Worm (Caenorhabditis elegans) whole organism, early embryonic: ENCODE results near the gene C15B12.9.

Experiments used
- aly-1 ChIP-seq: sonication (generic microtip); optimal IDR thresholded peaks from 2 replicates; lab custom pipeline; 2016; ENCODE audit warnings: missing genetic modification characterization, missing compliant biosample characterization
- ama-1 ChIP-seq: fragments of 150-350 bp; optimal IDR thresholded peaks from 2 replicates; lab custom pipeline; 2014
- ceh-13 ChIP-seq: fragments of 200-800 bp; sonication (Bioruptor generic); optimal IDR thresholded peaks from 2 replicates; lab custom pipeline; 2018; ENCODE audit warnings: mild to moderate bottlenecking, missing genetic modification characterization, missing compliant biosample characterization
- ets-7 ChIP-seq: sonication (generic microtip); optimal IDR thresholded peaks from 2 replicates; lab custom pipeline; 2016; ENCODE audit warnings: missing genotype, missing genetic modification characterization, missing compliant biosample characterization
- flt-1 ChIP-seq: fragments of 200-800 bp; sonication (Bioruptor generic); IDR thresholded peaks from 2 replicates; pipeline ENCODE4 v1.3.6; 2022; ENCODE audit warnings: missing genetic modification characterization, missing compliant biosample characterization
- hmg-4 ChIP-seq: fragments of 200-800 bp; sonication (Bioruptor generic); optimal IDR thresholded peaks from 2 replicates; lab custom pipeline; 2018; ENCODE audit warnings: mild to moderate bottlenecking, missing genetic modification characterization, missing compliant biosample characterization
- pes-1 ChIP-seq: fragments of 200-800 bp; sonication (Bioruptor generic); IDR thresholded peaks from 2 replicates; pipeline ENCODE4 v1.3.6; 2022; ENCODE audit warnings: missing genetic modification reagents, missing genetic modification characterization, missing compliant biosample characterization
- sea-1 ChIP-seq: fragments of 200-800 bp; sonication (Bioruptor generic); conservative IDR thresholded peaks from 2 replicates; pipeline ENCODE4 v1.3.6; 2022; ENCODE audit warnings: missing genetic modification characterization, missing compliant biosample characterization
- tbx-11 ChIP-seq: fragments of 200-800 bp; sonication (Bioruptor generic); IDR thresholded peaks from 2 replicates; pipeline ENCODE4 v1.3.6; 2022; ENCODE audit warnings: missing genetic modification characterization, missing compliant biosample characterization
- tbx-37 ChIP-seq: fragments of 200-800 bp; sonication (Bioruptor generic); conservative IDR thresholded peaks from 2 replicates; pipeline ENCODE4 v1.3.6; 2022; ENCODE audit warnings: missing genetic modification reagents, missing genetic modification characterization, missing compliant biosample characterization
- tra-4 ChIP-seq: sonication (generic microtip); optimal IDR thresholded peaks from 2 replicates; lab custom pipeline; 2017; ENCODE audit warnings: missing genetic modification characterization, missing compliant biosample characterization

- TF ChIP-seq sea-1 (GFP tag; lab: Robert Waterston, UW) (no peak), flt-1 (GFP tag; lab: Robert Waterston, UW) (no peak), aly-1 (no peak), ets-7 (tag; lab: Kevin White, UChicago) (no peak), tbx-37 (GFP tag; lab: Robert Waterston, UW) (no peak), pes-1 (no peak), tra-4 (tag; lab: Kevin White, UChicago) (no peak), ama-1 (lab: Kevin White, UChicago) (no peak), hmg-4 (GFP tag; lab: Kevin White, UChicago) (no peak), ceh-13 (no peak), tbx-11 (GFP tag; lab: Robert Waterston, UW) (no peak)
Observed at ce11 chrX:6484780-6485179, 16.2 kb downstream of the C15B12.9 start, which contains the start of gene gar-1.
